Fruit fly (Drosophila melanogaster) Kc167 (cell line): ENCODE data around the gene mirr.

ENCODE experiments used
- Myc ChIP-seq: fragments of >200 bp; optimal IDR thresholded peaks from 2 replicates; lab custom pipeline; 2017; ENCODE audit warnings: missing external identifiers
- h ChIP-seq: fragments of >200 bp; optimal IDR thresholded peaks from 3 replicates; lab custom pipeline; 2018; ENCODE audit warnings: missing external identifiers
- insv ChIP-seq: fragments of >200 bp; optimal IDR thresholded peaks from 3 replicates; lab custom pipeline; 2018; ENCODE audit warnings: missing external identifiers
- psq ChIP-seq: fragments of >200 bp; optimal IDR thresholded peaks from 2 replicates; lab custom pipeline; 2017; ENCODE audit warnings: missing external identifiers

DNA sequence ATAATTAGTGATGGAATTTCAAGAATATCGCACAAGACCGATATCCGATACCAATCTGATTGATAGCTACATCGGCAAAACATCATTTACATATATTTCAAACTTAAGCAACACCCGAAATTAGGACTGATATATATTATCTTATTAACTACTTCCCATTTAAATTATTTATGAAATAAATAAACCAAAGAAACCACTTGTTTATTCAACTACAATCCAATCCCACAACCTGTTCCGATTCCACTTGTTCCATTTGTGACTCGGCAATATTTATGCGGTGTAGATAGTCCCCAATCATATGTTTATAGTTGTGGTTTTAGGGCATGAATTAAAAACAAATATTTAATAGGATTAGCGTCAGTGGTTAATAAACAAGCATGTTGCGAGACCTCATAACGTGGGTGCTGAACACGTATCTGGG lies 61.3 kb downstream of the mirr start, which contains the start of the genes CG10973 and Vps13D:
- TF ChIP-seq psq (no peak), h (lab: Kevin White, UChicago) (no peak), insv (lab: Kevin White, UChicago) (no peak), Myc (no peak)
